Worm (Caenorhabditis elegans) whole organism, L4 larva: ENCODE measurements around the gene ari-1.4.

ENCODE experiments used
- F10B5.3 ChIP-seq: sonication (generic microtip); optimal IDR thresholded peaks from 2 replicates; lab custom pipeline; 2016; ENCODE audit warnings: mild to moderate bottlenecking, missing genetic modification characterization, missing compliant biosample characterization
- F49E8.2 ChIP-seq: sonication (generic microtip); optimal IDR thresholded peaks from 2 replicates; lab custom pipeline; 2016; ENCODE audit warnings: missing compliant biosample characterization, mild to moderate bottlenecking, missing genetic modification characterization, borderline replicate concordance
- T20F7.1 ChIP-seq: fragments of 200-800 bp; sonication (Bioruptor generic); optimal IDR thresholded peaks from 2 replicates; lab custom pipeline; 2018; ENCODE audit warnings: mild to moderate bottlenecking, missing genetic modification characterization, missing compliant biosample characterization
- Y105C5A.15 ChIP-seq: fragments of 200-800 bp; sonication (Bioruptor generic); IDR thresholded peaks from 2 replicates; pipeline ENCODE4 v1.3.6; 2022; ENCODE audit warnings: missing genetic modification characterization, missing compliant biosample characterization
- ZK337.2 ChIP-seq: fragments of 200-800 bp; sonication (Bioruptor generic); IDR thresholded peaks from 2 replicates; pipeline ENCODE4 v1.3.6; 2022; ENCODE audit warnings: missing genetic modification reagents, missing genetic modification characterization, missing compliant biosample characterization
- ZK546.5 ChIP-seq, 2 experiments: sonication (generic microtip); optimal IDR thresholded peaks; 2 replicates each; lab custom pipeline; 2017; ENCODE audit warnings: missing biosample characterization in 2 of 2, missing genetic modification characterization in 2 of 2
- aly-2 ChIP-seq: sonication (generic microtip); optimal IDR thresholded peaks from 2 replicates; lab custom pipeline; 2018; ENCODE audit warnings: missing biosample characterization, missing genetic modification characterization
- ceh-28 ChIP-seq: fragments of 150-350 bp; optimal IDR thresholded peaks from 2 replicates; lab custom pipeline; 2014; ENCODE audit warnings: missing biosample characterization, missing genetic modification reagents, missing genetic modification characterization
- ceh-32 ChIP-seq: sonication (generic microtip); optimal IDR thresholded peaks from 2 replicates; lab custom pipeline; 2016; ENCODE audit warnings: mild to moderate bottlenecking, missing genetic modification characterization, missing compliant biosample characterization; ENCODE audit not compliant: poor library complexity
- ceh-82 ChIP-seq: sonication (generic microtip); optimal IDR thresholded peaks from 2 replicates; lab custom pipeline; 2017; ENCODE audit warnings: missing biosample characterization, missing genetic modification characterization
- daf-12 ChIP-seq: fragments of 150-350 bp; optimal IDR thresholded peaks from 2 replicates; lab custom pipeline; 2014; ENCODE audit warnings: missing biosample characterization, missing genetic modification reagents, missing genetic modification characterization
- daf-16 ChIP-seq, 3 experiments: sonication (generic microtip); optimal IDR thresholded peaks; 2 replicates each; lab custom pipeline; 2016 to 2017; ENCODE audit warnings: missing genetic modification characterization in 3 of 3, missing genetic modification reagents in 3 of 3, mild to moderate bottlenecking in 2 of 3, missing compliant biosample characterization in 2 of 3, missing biosample characterization in 1 of 3, moderate library complexity in 1 of 3
- dpl-1 ChIP-seq: fragments of 150-350 bp; optimal IDR thresholded peaks from 2 replicates; lab custom pipeline; 2014; ENCODE audit warnings: missing biosample characterization, missing genetic modification reagents, missing genetic modification characterization
- egl-43 ChIP-seq: fragments of 200-800 bp; sonication (Bioruptor generic); IDR thresholded peaks from 2 replicates; pipeline ENCODE4 v1.3.6; 2022; ENCODE audit warnings: missing genetic modification reagents, missing genetic modification characterization, missing compliant biosample characterization
- fkh-10 ChIP-seq: fragments of 150-350 bp; optimal IDR thresholded peaks from 2 replicates; lab custom pipeline; 2014; ENCODE audit warnings: missing biosample characterization, missing genetic modification reagents, missing genetic modification characterization
- hif-1 ChIP-seq, 2 experiments: sonication (generic microtip); optimal IDR thresholded peaks; 2 replicates each; lab custom pipeline; 2016 to 2017; ENCODE audit warnings: missing compliant biosample characterization in 2 of 2, missing genetic modification characterization in 2 of 2, missing genetic modification reagents in 2 of 2, missing genotype in 2 of 2, mild to moderate bottlenecking in 1 of 2
- hlh-30 ChIP-seq: sonication (generic microtip); optimal IDR thresholded peaks from 2 replicates; lab custom pipeline; 2017; ENCODE audit warnings: antibody characterized with exemption, mild to moderate bottlenecking, missing genetic modification characterization, missing compliant biosample characterization; ENCODE audit not compliant: insufficient read depth
- hmg-1.1 ChIP-seq: fragments of 200-800 bp; sonication (Bioruptor generic); IDR thresholded peaks from 2 replicates; pipeline ENCODE4 v1.3.6; 2022; ENCODE audit warnings: missing genetic modification reagents, missing genetic modification characterization, missing compliant biosample characterization
- jun-1 ChIP-seq: fragments of 150-350 bp; optimal IDR thresholded peaks from 2 replicates; lab custom pipeline; 2014; ENCODE audit warnings: missing biosample characterization, missing genetic modification reagents, missing genetic modification characterization
- lim-7 ChIP-seq: fragments of 200-800 bp; sonication (Bioruptor generic); IDR thresholded peaks from 2 replicates; pipeline ENCODE4 v1.3.6; 2022; ENCODE audit warnings: missing genetic modification characterization, missing compliant biosample characterization
- lin-15B ChIP-seq: fragments of 150-350 bp; sonication (generic microtip); optimal IDR thresholded peaks from 3 replicates; lab custom pipeline; 2014; ENCODE audit warnings: missing biosample characterization, missing genetic modification characterization
- lin-39 ChIP-seq: fragments of 150-350 bp; optimal IDR thresholded peaks from 2 replicates; lab custom pipeline; 2014; ENCODE audit warnings: missing biosample characterization, missing genetic modification reagents, missing genetic modification characterization
- lsy-2 ChIP-seq, 2 experiments: fragments of 150-350 bp in 1 of 2; sonication (generic microtip) in 1 of 2; optimal IDR thresholded peaks; 2 replicates each; lab custom pipeline; 2014 to 2017; ENCODE audit warnings: missing biosample characterization in 2 of 2, missing genetic modification characterization in 2 of 2
- madf-5 ChIP-seq, 2 experiments: fragments of 200-800 bp; sonication (Bioruptor generic); IDR thresholded peaks; 2 replicates each; pipeline ENCODE4 v1.3.6; 2022; ENCODE audit warnings: missing compliant biosample characterization in 2 of 2, missing genetic modification characterization in 2 of 2
- madf-9 ChIP-seq: fragments of 200-800 bp; sonication (Bioruptor generic); conservative IDR thresholded peaks from 2 replicates; pipeline ENCODE4 v1.3.6; 2022; ENCODE audit warnings: missing genetic modification reagents, missing genetic modification characterization, missing compliant biosample characterization
- mdl-1 ChIP-seq, 2 experiments: fragments of 150-350 bp in 1 of 2; sonication (generic microtip) in 1 of 2; optimal IDR thresholded peaks; 2 replicates each; lab custom pipeline; 2014 to 2017; ENCODE audit warnings: missing biosample characterization in 2 of 2, missing genetic modification characterization in 2 of 2
- mdt-29 ChIP-seq: fragments of 200-800 bp; sonication (Bioruptor generic); IDR thresholded peaks from 2 replicates; pipeline ENCODE4 v1.3.6; 2022; ENCODE audit warnings: missing genetic modification reagents, missing genetic modification characterization, missing compliant biosample characterization
- mxl-2 ChIP-seq: fragments of 200-800 bp; sonication (Bioruptor generic); conservative IDR thresholded peaks from 2 replicates; pipeline ENCODE4 v1.3.6; 2022; ENCODE audit warnings: missing genetic modification reagents, missing genetic modification characterization, missing compliant biosample characterization
- nhr-102 ChIP-seq: sonication (generic microtip); optimal IDR thresholded peaks from 2 replicates; lab custom pipeline; 2016; ENCODE audit warnings: mild to moderate bottlenecking, missing genetic modification characterization, moderate library complexity, missing compliant biosample characterization
- nhr-11 ChIP-seq: fragments of 150-350 bp; optimal IDR thresholded peaks from 2 replicates; lab custom pipeline; 2014; ENCODE audit warnings: missing biosample characterization, missing genetic modification characterization
- nhr-25 ChIP-seq: sonication (generic microtip); optimal IDR thresholded peaks from 2 replicates; lab custom pipeline; 2017; ENCODE audit warnings: missing genetic modification characterization, mild to moderate bottlenecking, missing compliant biosample characterization, antibody characterized with exemption, moderate library complexity, borderline replicate concordance; ENCODE audit not compliant: insufficient read depth
- nhr-28 ChIP-seq: fragments of 150-350 bp; optimal IDR thresholded peaks from 2 replicates; lab custom pipeline; 2014; ENCODE audit warnings: missing biosample characterization, missing genetic modification characterization
- nhr-41 ChIP-seq: fragments of 200-800 bp; sonication (Bioruptor generic); IDR thresholded peaks from 2 replicates; pipeline ENCODE4 v1.3.6; 2022; ENCODE audit warnings: missing genetic modification reagents, missing genetic modification characterization, missing compliant biosample characterization
- nhr-42 ChIP-seq: fragments of 200-800 bp; sonication (Bioruptor generic); IDR thresholded peaks from 2 replicates; pipeline ENCODE4 v1.3.6; 2022; ENCODE audit warnings: missing genetic modification characterization, missing compliant biosample characterization
- nhr-6 ChIP-seq: fragments of 150-350 bp; optimal IDR thresholded peaks from 2 replicates; lab custom pipeline; 2014; ENCODE audit warnings: missing biosample characterization, missing genetic modification characterization
- nhr-77 ChIP-seq: fragments of 150-350 bp; optimal IDR thresholded peaks from 2 replicates; lab custom pipeline; 2014; ENCODE audit warnings: missing biosample characterization, missing genetic modification characterization
- php-3 ChIP-seq: fragments of 200-800 bp; sonication (Bioruptor generic); IDR thresholded peaks from 2 replicates; pipeline ENCODE4 v1.3.6; 2022; ENCODE audit warnings: missing genetic modification reagents, missing genetic modification characterization, missing compliant biosample characterization
- rbr-2 ChIP-seq: sonication (generic microtip); optimal IDR thresholded peaks from 2 replicates; lab custom pipeline; 2016; ENCODE audit warnings: missing genotype, missing genetic modification characterization, missing compliant biosample characterization
- sdz-12 ChIP-seq: fragments of 200-800 bp; sonication (Bioruptor generic); optimal IDR thresholded peaks from 2 replicates; lab custom pipeline; 2018; ENCODE audit warnings: mild to moderate bottlenecking, missing genetic modification characterization, missing compliant biosample characterization
- snpc-1.2 ChIP-seq: fragments of 200-800 bp; sonication (Bioruptor generic); IDR thresholded peaks from 2 replicates; pipeline ENCODE4 v1.3.6; 2022; ENCODE audit warnings: missing genetic modification reagents, missing genetic modification characterization, missing compliant biosample characterization
- snpc-4 ChIP-seq: fragments of 150-350 bp; optimal IDR thresholded peaks from 2 replicates; lab custom pipeline; 2014; ENCODE audit warnings: missing biosample characterization, missing genetic modification characterization
- tra-1 ChIP-seq: fragments of 200-800 bp; sonication (Bioruptor generic); IDR thresholded peaks from 2 replicates; pipeline ENCODE4 v1.3.6; 2022; ENCODE audit warnings: missing genetic modification reagents, missing genetic modification characterization, missing compliant biosample characterization
- vab-7 ChIP-seq: fragments of 200-800 bp; sonication (Bioruptor generic); IDR thresholded peaks from 2 replicates; pipeline ENCODE4 v1.3.6; 2022; ENCODE audit warnings: missing genetic modification reagents, missing genetic modification characterization, missing compliant biosample characterization
- zag-1 ChIP-seq: fragments of 150-350 bp; optimal IDR thresholded peaks from 2 replicates; lab custom pipeline; 2014; ENCODE audit warnings: missing biosample characterization, missing genetic modification characterization
- zfp-2 ChIP-seq: sonication (generic microtip); optimal IDR thresholded peaks from 2 replicates; lab custom pipeline; 2016; ENCODE audit warnings: mild to moderate bottlenecking, missing genetic modification characterization, missing compliant biosample characterization
- zfp-3 ChIP-seq: fragments of 200-800 bp; sonication (Bioruptor generic); conservative IDR thresholded peaks from 2 replicates; pipeline ENCODE4 v1.3.6; 2022; ENCODE audit warnings: missing genetic modification reagents, missing genetic modification characterization, missing compliant biosample characterization
- zip-2 ChIP-seq: fragments of 150-350 bp; optimal IDR thresholded peaks from 2 replicates; lab custom pipeline; 2014; ENCODE audit warnings: missing biosample characterization, missing genetic modification characterization
- ztf-11 ChIP-seq: fragments of 150-350 bp; optimal IDR thresholded peaks from 2 replicates; lab custom pipeline; 2014; ENCODE audit warnings: missing biosample characterization, missing genetic modification characterization
- ztf-7 ChIP-seq: fragments of 150-350 bp; optimal IDR thresholded peaks from 2 replicates; lab custom pipeline; 2014; ENCODE audit warnings: missing biosample characterization, missing genetic modification characterization

ari-1.4 gene

DNA sequence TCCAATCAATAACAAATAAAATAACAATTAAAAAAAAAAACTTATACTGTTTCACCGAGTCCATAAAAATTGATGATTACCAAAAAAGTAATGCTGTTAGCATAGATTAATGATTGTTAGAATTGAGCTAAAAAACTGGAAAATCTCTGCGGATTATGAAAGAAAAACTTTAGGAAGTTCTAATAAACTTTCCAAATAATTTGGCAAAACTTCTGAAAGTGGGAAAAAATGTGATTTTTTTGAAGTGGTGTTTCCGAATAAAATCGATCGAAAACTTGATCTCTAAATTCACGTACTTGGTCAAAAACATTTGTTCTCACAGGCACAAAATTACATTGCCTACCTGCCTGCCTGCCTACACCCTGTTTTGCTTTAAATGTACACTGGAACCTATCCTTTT is 43.3 kb upstream of the ari-1.4 start:
- TF ChIP-seq zip-2 (no peak), snpc-1.2 (GFP tag; lab: Robert Waterston, UW) (0 out of 2 replicates have a peak, but pooled peaks have one; percentile 50), ceh-82 (tag; lab: Kevin White, UChicago) (no peak)

DNA sequence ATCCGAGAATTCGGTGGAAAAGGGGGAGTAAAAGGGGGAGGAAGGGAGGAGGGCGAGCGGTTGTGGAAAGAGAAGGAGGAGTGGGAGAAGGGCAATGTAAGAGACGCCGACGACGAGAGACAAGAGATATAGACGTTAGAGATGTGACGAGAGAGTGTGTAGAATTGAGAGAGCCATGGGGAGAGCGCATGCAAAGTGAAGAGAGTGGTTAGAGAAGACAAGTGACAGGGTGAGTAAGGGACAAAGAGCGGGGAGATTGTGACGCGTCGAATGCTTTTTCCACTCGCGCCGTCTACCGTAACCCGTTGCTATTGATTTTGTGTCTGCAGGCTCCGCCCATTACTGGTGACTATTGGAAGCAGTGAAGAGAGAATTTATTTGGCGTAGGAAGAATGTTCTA is 42.4 kb upstream of the ari-1.4 start:
- TF ChIP-seq hmg-1.1 (GFP tag; lab: Robert Waterston, UW) (peak; percentile 89), ZK337.2 (no peak), ztf-7 (tag; lab: Kevin White, UChicago) (peak; percentile 40), fkh-10 (GFP tag; lab: Kevin White, UChicago) (peak; percentile 49), sdz-12 (GFP tag; lab: Kevin White, UChicago) (no peak), tra-1 (no peak), F49E8.2 (tag; lab: Kevin White, UChicago) (no peak), nhr-77 (tag; lab: Kevin White, UChicago) (no peak), Y105C5A.15 (GFP tag; lab: Robert Waterston, UW) (no peak), F10B5.3 (peak; percentile 84), madf-9 (GFP tag; lab: Robert Waterston, UW) (no peak; the same call in 1 of the 2 replicates), zag-1 (tag; lab: Kevin White, UChicago) (no peak), zfp-3 (0 out of 2 replicates have a peak, but pooled peaks have one; percentile 47), aly-2 (tag; lab: Kevin White, UChicago) (no peak), vab-7 (GFP tag; lab: Robert Waterston, UW) (no peak), ceh-28 (tag; lab: Kevin White, UChicago) (peak; percentile 74), ZK546.5 (tag; optimal IDR thresholded peaks at IDR 0.05; lab: Kevin White, UChicago) (no peak), nhr-102 (tag; lab: Kevin White, UChicago) (peak; percentile 88), madf-5 (GFP tag; IDR thresholded peaks at IDR 0.05; lab: Robert Waterston, UW) (no peak), hlh-30 (tag; lab: Kevin White, UChicago) (peak; percentile 90), egl-43 (GFP tag; lab: Robert Waterston, UW) (no peak), lsy-2 (tag; optimal IDR thresholded peaks at IDR 0.05; lab: Kevin White, UChicago) (peak; percentile 92 to 98), ztf-11 (no peak), dpl-1 (peak; percentile 64), nhr-6 (peak; percentile 64), mdl-1 (tag; optimal IDR thresholded peaks at IDR 0.05; lab: Kevin White, UChicago) (peak in 1 of 2 experiments; percentile 50), lin-39 (no peak), mxl-2 (GFP tag; lab: Robert Waterston, UW) (0 out of 2 replicates have a peak, but pooled peaks have one; percentile 26), nhr-11 (tag; lab: Kevin White, UChicago) (peak; percentile 75), lim-7 (GFP tag; lab: Robert Waterston, UW) (no peak), rbr-2 (tag; lab: Kevin White, UChicago) (peak; percentile 87), jun-1 (peak; percentile 70), php-3 (GFP tag; lab: Robert Waterston, UW) (no peak), nhr-25 (tag; lab: Kevin White, UChicago) (peak; percentile 54), hif-1 (tag; optimal IDR thresholded peaks at IDR 0.05; lab: Kevin White, UChicago) (no peak), lin-15B (tag; lab: Kevin White, UChicago) (no peak), snpc-4 (tag; lab: Kevin White, UChicago) (no peak), zfp-2 (tag; lab: Kevin White, UChicago) (no peak), nhr-42 (GFP tag; lab: Robert Waterston, UW) (no peak), T20F7.1 (GFP tag; lab: Kevin White, UChicago) (peak; percentile 32), snpc-1.2 (GFP tag; lab: Robert Waterston, UW) (peak; percentile 75), daf-12 (tag; lab: Kevin White, UChicago) (no peak), daf-16 (GFP tag; optimal IDR thresholded peaks at IDR 0.05; lab: Kevin White, UChicago) (peak; percentile 15 to 52), daf-16 (tag; optimal IDR thresholded peaks at IDR 0.05; lab: Kevin White, UChicago) (peak; percentile 61), ceh-32 (tag; lab: Kevin White, UChicago) (no peak), mdt-29 (GFP tag; lab: Robert Waterston, UW) (no peak), nhr-41 (GFP tag; lab: Robert Waterston, UW) (no peak), nhr-28 (tag; lab: Kevin White, UChicago) (no peak), ceh-82 (tag; lab: Kevin White, UChicago) (no peak)
